Fruit fly (Drosophila melanogaster) whole organism, embryonic: ENCODE data around the gene CG8326.

Experiments
- Ada2b ChIP-seq: fragments of 200-800 bp; sonication (Bioruptor generic); IDR thresholded peaks from 2 replicates; pipeline ENCODE4 v1.3.6; 2022; ENCODE audit warnings: missing biosample characterization, missing genetic modification characterization
- Atf6 ChIP-seq: fragments of 200-800 bp; sonication (Bioruptor generic); IDR thresholded peaks from 2 replicates; pipeline ENCODE4 v1.3.6; 2022; ENCODE audit warnings: missing biosample characterization, missing genetic modification characterization
- B-H2 ChIP-seq: fragments of 200-800 bp; sonication (Bioruptor generic); optimal IDR thresholded peaks from 2 replicates; lab custom pipeline; 2018; ENCODE audit warnings: missing biosample characterization, mild to moderate bottlenecking, missing genetic modification characterization
- CG10147 ChIP-seq: fragments of 200-800 bp; sonication (Bioruptor generic); optimal IDR thresholded peaks from 2 replicates; lab custom pipeline; 2019; ENCODE audit warnings: missing biosample characterization, mild to moderate bottlenecking, missing genetic modification characterization, moderate library complexity
- CG10462 ChIP-seq: fragments of 200-800 bp; sonication (Bioruptor generic); optimal IDR thresholded peaks from 2 replicates; lab custom pipeline; 2016; ENCODE audit warnings: missing biosample characterization, missing genetic modification characterization
- CG13424 ChIP-seq: fragments of 200-800 bp; sonication (Bioruptor generic); optimal IDR thresholded peaks from 2 replicates; lab custom pipeline; 2019; ENCODE audit warnings: missing biosample characterization, mild to moderate bottlenecking, missing genetic modification characterization, moderate library complexity
- CG14710 ChIP-seq: fragments of 200-800 bp; sonication (Bioruptor generic); optimal IDR thresholded peaks from 3 replicates; lab custom pipeline; 2019; ENCODE audit warnings: missing biosample characterization, mild to moderate bottlenecking, missing genetic modification characterization, moderate library complexity
- CG15514 ChIP-seq: fragments of 200-800 bp; sonication (Bioruptor generic); optimal IDR thresholded peaks from 3 replicates; lab custom pipeline; 2017; ENCODE audit warnings: missing biosample characterization, missing genetic modification characterization, mild to moderate bottlenecking, moderate library complexity, missing genetic modification reagents
- CG16813 ChIP-seq: fragments of 200-800 bp; sonication (Bioruptor generic); IDR thresholded peaks from 3 replicates; pipeline ENCODE4 v1.3.6; 2022; ENCODE audit warnings: missing biosample characterization, missing genetic modification characterization; ENCODE audit not compliant: partially characterized antibody
- CG16815 ChIP-seq: fragments of 200-800 bp; sonication (Bioruptor generic); optimal IDR thresholded peaks from 3 replicates; lab custom pipeline; 2017; ENCODE audit warnings: missing biosample characterization, mild to moderate bottlenecking, missing genetic modification characterization
- CG2129 ChIP-seq: fragments of 200-800 bp; sonication (Bioruptor generic); IDR thresholded peaks from 2 replicates; pipeline ENCODE4 v1.3.6; 2022; ENCODE audit warnings: missing biosample characterization, missing genetic modification characterization; ENCODE audit not compliant: partially characterized antibody
- CG2202 ChIP-seq: fragments of 200-800 bp; sonication (Bioruptor generic); optimal IDR thresholded peaks from 2 replicates; lab custom pipeline; 2018; ENCODE audit warnings: missing biosample characterization, mild to moderate bottlenecking, missing genetic modification characterization
- CG3281 ChIP-seq: fragments of 200-800 bp; sonication (Bioruptor generic); optimal IDR thresholded peaks from 3 replicates; lab custom pipeline; 2017; ENCODE audit warnings: missing biosample characterization, mild to moderate bottlenecking, missing genetic modification characterization
- CG33557 ChIP-seq: fragments of 200-800 bp; sonication (Bioruptor generic); optimal IDR thresholded peaks from 2 replicates; lab custom pipeline; 2019; ENCODE audit warnings: missing biosample characterization, mild to moderate bottlenecking, missing genetic modification characterization, moderate library complexity
- CG34224 ChIP-seq: fragments of 200-800 bp; sonication (Bioruptor generic); IDR thresholded peaks from 3 replicates; pipeline ENCODE4 v1.3.6; 2022; ENCODE audit warnings: missing biosample characterization, missing genetic modification characterization; ENCODE audit not compliant: partially characterized antibody
- CG4617 ChIP-seq: fragments of 200-800 bp; sonication (Bioruptor generic); optimal IDR thresholded peaks from 3 replicates; lab custom pipeline; 2016; ENCODE audit warnings: missing biosample characterization, missing genetic modification characterization, borderline replicate concordance
- CG6689 ChIP-seq: fragments of 200-800 bp; sonication (Bioruptor generic); IDR thresholded peaks from 2 replicates; pipeline ENCODE4 v1.3.6; 2022; ENCODE audit warnings: missing biosample characterization, missing genetic modification characterization
- CG8944 ChIP-seq: fragments of 200-800 bp; sonication (Bioruptor generic); optimal IDR thresholded peaks from 3 replicates; lab custom pipeline; 2016; ENCODE audit warnings: missing biosample characterization, missing genetic modification characterization
- CG9797 ChIP-seq: fragments of 200-800 bp; sonication (Bioruptor generic); optimal IDR thresholded peaks from 3 replicates; lab custom pipeline; 2018; ENCODE audit warnings: missing biosample characterization, mild to moderate bottlenecking, missing genetic modification characterization
- CTCF ChIP-seq: fragments of 200-800 bp; sonication (Bioruptor generic); optimal IDR thresholded peaks from 2 replicates; lab custom pipeline; 2017; ENCODE audit warnings: missing biosample characterization, mild to moderate bottlenecking, missing genetic modification characterization, moderate library complexity
- D ChIP-seq, 2 experiments: fragments of 200-800 bp in 1 of 2; fragments of >200 bp in 1 of 2; sonication (Bioruptor generic) in 1 of 2; optimal IDR thresholded peaks; 2 replicates in 1 of 2; 3 replicates in 1 of 2; lab custom pipeline; 2017; ENCODE audit warnings: mild to moderate bottlenecking in 1 of 2, missing biosample characterization in 1 of 2, missing genetic modification characterization in 1 of 2, missing genetic modification reagents in 1 of 2
- Dfd ChIP-seq, 2 experiments: fragments of >200 bp; optimal IDR thresholded peaks; 2 replicates each; lab custom pipeline; 2017; ENCODE audit warnings: missing biosample characterization in 2 of 2, missing genetic modification characterization in 2 of 2
- Dip3 ChIP-seq: fragments of 200-800 bp; sonication (Bioruptor generic); optimal IDR thresholded peaks from 3 replicates; lab custom pipeline; 2016; ENCODE audit warnings: missing biosample characterization, missing genetic modification characterization
- H15 ChIP-seq: fragments of 200-800 bp; sonication (Bioruptor generic); IDR thresholded peaks from 3 replicates; pipeline ENCODE4 v1.3.6; 2022; ENCODE audit warnings: missing biosample characterization, missing genetic modification characterization
- Hand ChIP-seq: fragments of 200-800 bp; sonication (Bioruptor generic); optimal IDR thresholded peaks from 2 replicates; lab custom pipeline; 2017; ENCODE audit warnings: mild to moderate bottlenecking, missing biosample characterization, missing genetic modification reagents, missing genetic modification characterization
- HmgZ ChIP-seq: fragments of 200-800 bp; sonication (Bioruptor generic); optimal IDR thresholded peaks from 2 replicates; lab custom pipeline; 2018; ENCODE audit warnings: missing biosample characterization, mild to moderate bottlenecking, missing genetic modification characterization
- Med ChIP-seq: fragments of 200-800 bp; sonication (Bioruptor generic); peaks from one replicate; lab custom pipeline; 2016; ENCODE audit warnings: missing biosample characterization, missing genetic modification characterization, mild to moderate bottlenecking, inconsistent platforms, moderate library complexity
- Opbp ChIP-seq: fragments of 200-800 bp; sonication (Bioruptor generic); IDR thresholded peaks from 3 replicates; pipeline ENCODE4 v1.3.6; 2022; ENCODE audit warnings: missing biosample characterization, missing genetic modification characterization; ENCODE audit not compliant: partially characterized antibody
- Six4 ChIP-seq: fragments of 200-800 bp; sonication (Bioruptor generic); optimal IDR thresholded peaks from 2 replicates; lab custom pipeline; 2016; ENCODE audit warnings: missing biosample characterization, missing genetic modification characterization
- Spps ChIP-seq: fragments of 200-800 bp; sonication (Bioruptor generic); optimal IDR thresholded peaks from 2 replicates; lab custom pipeline; 2018; ENCODE audit warnings: missing biosample characterization, mild to moderate bottlenecking, missing genetic modification characterization
- Ssrp ChIP-seq: fragments of 200-800 bp; sonication (Bioruptor generic); optimal IDR thresholded peaks from 2 replicates; lab custom pipeline; 2018; ENCODE audit warnings: missing biosample characterization, mild to moderate bottlenecking, missing genetic modification characterization, moderate library complexity
- ab ChIP-seq: fragments of 200-800 bp; sonication (Bioruptor generic); optimal IDR thresholded peaks from 2 replicates; lab custom pipeline; 2016; ENCODE audit warnings: missing biosample characterization, missing genetic modification characterization
- ac ChIP-seq: fragments of 200-800 bp; sonication (Bioruptor generic); optimal IDR thresholded peaks from 3 replicates; lab custom pipeline; 2017; ENCODE audit warnings: missing biosample characterization, mild to moderate bottlenecking, missing genetic modification characterization
- ase ChIP-seq: fragments of 200-800 bp; sonication (Bioruptor generic); IDR thresholded peaks from 3 replicates; pipeline ENCODE4 v1.3.6; 2022; ENCODE audit warnings: missing biosample characterization, missing genetic modification characterization
- bigmax ChIP-seq: fragments of 200-800 bp; sonication (Bioruptor generic); optimal IDR thresholded peaks from 2 replicates; lab custom pipeline; 2018; ENCODE audit warnings: missing biosample characterization, mild to moderate bottlenecking, missing genetic modification characterization
- disco-r ChIP-seq: fragments of 200-800 bp; sonication (Bioruptor generic); optimal IDR thresholded peaks from 2 replicates; lab custom pipeline; 2016; ENCODE audit warnings: missing biosample characterization, missing genetic modification characterization
- fru ChIP-seq: fragments of >200 bp; optimal IDR thresholded peaks from 2 replicates; lab custom pipeline; 2017
- gce ChIP-seq: fragments of 200-800 bp; sonication (Bioruptor generic); IDR thresholded peaks from 3 replicates; pipeline ENCODE4 v1.3.6; 2022; ENCODE audit warnings: missing biosample characterization, missing genetic modification characterization
- gcm ChIP-seq: fragments of 200-800 bp; sonication (Bioruptor generic); optimal IDR thresholded peaks from 2 replicates; lab custom pipeline; 2019; ENCODE audit warnings: missing biosample characterization, mild to moderate bottlenecking, missing genetic modification characterization, moderate library complexity
- h ChIP-seq: fragments of >200 bp; optimal IDR thresholded peaks from 2 replicates; lab custom pipeline; 2017
- ham ChIP-seq: fragments of 200-800 bp; sonication (Bioruptor generic); IDR thresholded peaks from 2 replicates; pipeline ENCODE4 v1.3.6; 2022; ENCODE audit warnings: missing biosample characterization, missing genetic modification characterization
- lmd ChIP-seq: fragments of 200-800 bp; sonication (Bioruptor generic); IDR thresholded peaks from 2 replicates; pipeline ENCODE4 v1.3.6; 2022; ENCODE audit warnings: missing biosample characterization, missing genetic modification characterization
- phol ChIP-seq: fragments of 200-800 bp; sonication (Bioruptor generic); optimal IDR thresholded peaks from 3 replicates; lab custom pipeline; 2018; ENCODE audit warnings: missing biosample characterization, mild to moderate bottlenecking, missing genetic modification characterization, moderate library complexity
- pros ChIP-seq: fragments of 200-800 bp; sonication (Bioruptor generic); optimal IDR thresholded peaks from 3 replicates; lab custom pipeline; 2019; ENCODE audit warnings: missing biosample characterization, mild to moderate bottlenecking, missing genetic modification characterization, moderate library complexity
- sd ChIP-seq: fragments of 200-800 bp; sonication (Bioruptor generic); optimal IDR thresholded peaks from 3 replicates; lab custom pipeline; 2018; ENCODE audit warnings: missing biosample characterization, mild to moderate bottlenecking, missing genetic modification characterization, moderate library complexity
- seq ChIP-seq: fragments of 200-800 bp; sonication (Bioruptor generic); IDR thresholded peaks from 2 replicates; pipeline ENCODE4 v1.3.6; 2022; ENCODE audit warnings: missing biosample characterization, missing genetic modification characterization
- sisA ChIP-seq: fragments of 200-800 bp; sonication (Bioruptor generic); IDR thresholded peaks from 2 replicates; pipeline ENCODE4 v1.3.6; 2022; ENCODE audit warnings: missing biosample characterization, missing genetic modification characterization
- so ChIP-seq: fragments of 200-800 bp; sonication (Bioruptor generic); IDR thresholded peaks from 3 replicates; pipeline ENCODE4 v1.3.6; 2022; ENCODE audit warnings: missing biosample characterization, missing genetic modification characterization
- ssp ChIP-seq: fragments of 200-800 bp; sonication (Bioruptor generic); IDR thresholded peaks from 2 replicates; pipeline ENCODE4 v1.3.6; 2022; ENCODE audit warnings: missing biosample characterization, missing genetic modification characterization
- tll ChIP-seq, 2 experiments: fragments of 200-800 bp in 1 of 2; fragments of >200 bp in 1 of 2; sonication (Bioruptor generic) in 1 of 2; optimal IDR thresholded peaks; 2 replicates each; lab custom pipeline; 2017 to 2019; ENCODE audit warnings: missing biosample characterization in 2 of 2, missing genetic modification characterization in 2 of 2, mild to moderate bottlenecking in 1 of 2, moderate library complexity in 1 of 2
- wdn ChIP-seq: fragments of 200-800 bp; sonication (Bioruptor generic); IDR thresholded peaks from 2 replicates; pipeline ENCODE4 v1.3.6; 2022; ENCODE audit warnings: missing biosample characterization, missing genetic modification characterization
- zfh2 ChIP-seq: fragments of 200-800 bp; sonication (Bioruptor generic); optimal IDR thresholded peaks from 2 replicates; lab custom pipeline; 2016; ENCODE audit warnings: missing biosample characterization, missing genetic modification characterization

CG8326 gene

dm6 chrX:17636001-17636400 is 6.7 kb upstream of the CG8326 start, which contains the start of the genes CG8289 and CG5800:
Gene CG8289 (minus strand): TSS chrX:17636044.
Gene CG5800 (plus strand): TSS chrX:17636281.
- TF ChIP-seq CG10147 (peak; percentile 29), Hand (GFP tag; lab: Kevin White, UChicago) (no peak), CG16813 (peak; percentile 56), sisA (no peak), CG16815 (GFP tag; lab: Kevin White, UChicago) (no peak), CG33557 (peak; percentile 20), B-H2 (peak; percentile 28), tll (GFP tag; optimal IDR thresholded peaks at IDR 0.05; lab: Kevin White, UChicago) (no peak), ase (GFP tag; lab: Robert Waterston, UW) (no peak), Dfd (GFP tag; optimal IDR thresholded peaks at IDR 0.05; lab: Kevin White, UChicago) (no peak), ssp (GFP tag; lab: Robert Waterston, UW) (no peak), Ssrp (tag; lab: Kevin White, UChicago) (no peak), CTCF (GFP tag; lab: Kevin White, UChicago) (no peak), ac (GFP tag; lab: Kevin White, UChicago) (no peak), CG6689 (GFP tag; lab: Robert Waterston, UW) (no peak), pros (GFP tag; lab: Kevin White, UChicago) (no peak), bigmax (GFP tag; lab: Kevin White, UChicago) (no peak), CG2129 (GFP tag; lab: Robert Waterston, UW) (peak; percentile 45; the same call in 1 of the 2 replicates), Opbp (GFP tag; lab: Robert Waterston, UW) (0 out of 3 replicates have a peak, but pooled peaks have one; percentile 45), CG10462 (GFP tag; lab: Kevin White, UChicago) (no peak), Med (peak; percentile 59), CG9797 (GFP tag; lab: Kevin White, UChicago) (peak; percentile 74), gcm (GFP tag; lab: Kevin White, UChicago) (no peak), CG14710 (tag; lab: Kevin White, UChicago) (peak; percentile 79), Spps (tag; lab: Kevin White, UChicago) (no peak), gce (GFP tag; lab: Robert Waterston, UW) (no peak), Dip3 (GFP tag; lab: Kevin White, UChicago) (no peak), Atf6 (GFP tag; lab: Robert Waterston, UW) (no peak), CG15514 (no peak), zfh2 (no peak), ham (no peak), H15 (GFP tag; lab: Robert Waterston, UW) (no peak), CG13424 (tag; lab: Kevin White, UChicago) (peak; percentile 26), wdn (GFP tag; lab: Robert Waterston, UW) (no peak), Ada2b (no peak), seq (GFP tag; lab: Robert Waterston, UW) (no peak), CG2202 (tag; lab: Kevin White, UChicago) (no peak), CG4617 (GFP tag; lab: Kevin White, UChicago) (peak; percentile 2), CG3281 (GFP tag; lab: Kevin White, UChicago) (no peak), so (GFP tag; lab: Robert Waterston, UW) (no peak), fru (lab: Kevin White, UChicago) (no peak), Six4 (GFP tag; lab: Kevin White, UChicago) (no peak), CG8944 (no peak), ab (GFP tag; lab: Kevin White, UChicago) (no peak), disco-r (GFP tag; lab: Kevin White, UChicago) (no peak), h (lab: Kevin White, UChicago) (no peak), lmd (no peak), phol (tag; lab: Kevin White, UChicago) (peak; percentile 38), sd (tag; lab: Kevin White, UChicago) (no peak), CG34224 (GFP tag; lab: Robert Waterston, UW) (peak; percentile 69), HmgZ (tag; lab: Kevin White, UChicago) (peak; percentile 25), D (optimal IDR thresholded peaks at IDR 0.05; lab: Kevin White, UChicago) (no peak), D (GFP tag; optimal IDR thresholded peaks at IDR 0.05; lab: Kevin White, UChicago) (no peak)
